Worm (Caenorhabditis elegans) whole organism, young adult: Measurements from ENCODE around the gene his-31.

Source experiments
- B0019.2 ChIP-seq: fragments of 200-800 bp; sonication (Bioruptor generic); conservative IDR thresholded peaks from 2 replicates; pipeline ENCODE4 v1.3.6; 2022; ENCODE audit warnings: missing genetic modification reagents, missing genetic modification characterization, missing compliant biosample characterization
- B0035.1 ChIP-seq: sonication (generic microtip); optimal IDR thresholded peaks from 2 replicates; lab custom pipeline; 2016; ENCODE audit warnings: missing genetic modification characterization, mild to moderate bottlenecking, missing compliant biosample characterization, missing genotype, missing genetic modification reagents
- B0261.1 ChIP-seq: sonication (generic microtip); optimal IDR thresholded peaks from 2 replicates; lab custom pipeline; 2016; ENCODE audit warnings: mild to moderate bottlenecking, missing genetic modification characterization, moderate library complexity, missing compliant biosample characterization
- F22D6.2 ChIP-seq: sonication (generic microtip); optimal IDR thresholded peaks from 2 replicates; lab custom pipeline; 2016; ENCODE audit warnings: mild to moderate bottlenecking, missing genetic modification characterization, missing compliant biosample characterization
- F23B12.7 ChIP-seq: sonication (generic microtip); optimal IDR thresholded peaks from 2 replicates; lab custom pipeline; 2017; ENCODE audit warnings: missing genetic modification characterization, mild to moderate bottlenecking, missing compliant biosample characterization, antibody characterized with exemption, moderate library complexity; ENCODE audit not compliant: insufficient read depth
- F33H1.4 ChIP-seq: fragments of 200-800 bp; sonication (Bioruptor generic); IDR thresholded peaks from 2 replicates; pipeline ENCODE4 v1.3.6; 2022; ENCODE audit warnings: missing genetic modification reagents, missing genetic modification characterization, missing compliant biosample characterization
- F39B2.1 ChIP-seq: fragments of 200-800 bp; sonication (Bioruptor generic); IDR thresholded peaks from 2 replicates; pipeline ENCODE4 v1.3.6; 2022; ENCODE audit warnings: missing genetic modification reagents, missing genetic modification characterization, missing compliant biosample characterization
- F55B11.4 ChIP-seq: sonication (generic microtip); optimal IDR thresholded peaks from 2 replicates; lab custom pipeline; 2016; ENCODE audit warnings: missing compliant biosample characterization, missing genetic modification characterization, borderline replicate concordance; ENCODE audit not compliant: insufficient read depth
- F57C9.4 ChIP-seq: sonication (generic microtip); optimal IDR thresholded peaks from 2 replicates; lab custom pipeline; 2017; ENCODE audit warnings: mild to moderate bottlenecking, missing genetic modification characterization, missing compliant biosample characterization
- K11D2.4 ChIP-seq: fragments of 200-800 bp; sonication (Bioruptor generic); IDR thresholded peaks from 2 replicates; pipeline ENCODE4 v1.3.6; 2022; ENCODE audit warnings: missing genetic modification reagents, missing genetic modification characterization, missing compliant biosample characterization
- K12H6.12 ChIP-seq: fragments of 200-800 bp; sonication (Bioruptor generic); optimal IDR thresholded peaks from 2 replicates; lab custom pipeline; 2018; ENCODE audit warnings: mild to moderate bottlenecking, missing genetic modification characterization, missing compliant biosample characterization
- T07F8.4 ChIP-seq: sonication (generic microtip); optimal IDR thresholded peaks from 2 replicates; lab custom pipeline; 2016; ENCODE audit warnings: mild to moderate bottlenecking, missing genetic modification characterization, moderate library complexity, missing compliant biosample characterization
- T26A5.8 ChIP-seq: sonication (generic microtip); optimal IDR thresholded peaks from 2 replicates; lab custom pipeline; 2016; ENCODE audit warnings: missing genetic modification characterization, missing compliant biosample characterization
- Y56A3A.18 ChIP-seq: fragments of 200-800 bp; sonication (Bioruptor generic); IDR thresholded peaks from 2 replicates; pipeline ENCODE4 v1.3.6; 2022; ENCODE audit warnings: missing genetic modification reagents, missing genetic modification characterization, missing compliant biosample characterization
- aptf-2 ChIP-seq: fragments of 200-800 bp; sonication (Bioruptor generic); conservative IDR thresholded peaks from 2 replicates; pipeline ENCODE4 v1.3.6; 2022; ENCODE audit warnings: missing genetic modification reagents, missing genetic modification characterization, missing compliant biosample characterization
- aptf-3 ChIP-seq: fragments of 200-800 bp; sonication (Bioruptor generic); IDR thresholded peaks from 2 replicates; pipeline ENCODE4 v1.3.6; 2022; ENCODE audit warnings: missing genetic modification characterization, missing compliant biosample characterization
- attf-3 ChIP-seq: fragments of 200-800 bp; sonication (Bioruptor generic); conservative IDR thresholded peaks from 2 replicates; pipeline ENCODE4 v1.3.6; 2022; ENCODE audit warnings: missing genetic modification reagents, missing genetic modification characterization, missing compliant biosample characterization
- attf-5 ChIP-seq: fragments of 200-800 bp; sonication (Bioruptor generic); optimal IDR thresholded peaks from 2 replicates; lab custom pipeline; 2018; ENCODE audit warnings: mild to moderate bottlenecking, missing genetic modification characterization, missing compliant biosample characterization
- cebp-2 ChIP-seq: fragments of 200-800 bp; sonication (Bioruptor generic); IDR thresholded peaks from 2 replicates; pipeline ENCODE4 v1.3.6; 2022; ENCODE audit warnings: missing genetic modification characterization, missing compliant biosample characterization
- ceh-100 ChIP-seq: fragments of 200-800 bp; sonication (Bioruptor generic); IDR thresholded peaks from 2 replicates; pipeline ENCODE4 v1.3.6; 2022; ENCODE audit warnings: missing genetic modification reagents, missing genetic modification characterization, missing compliant biosample characterization
- ceh-58 ChIP-seq: fragments of 200-800 bp; sonication (Bioruptor generic); IDR thresholded peaks from 2 replicates; pipeline ENCODE4 v1.3.6; 2022; ENCODE audit warnings: missing genetic modification characterization, missing compliant biosample characterization
- ceh-79 ChIP-seq: sonication (generic microtip); optimal IDR thresholded peaks from 2 replicates; lab custom pipeline; 2017; ENCODE audit warnings: mild to moderate bottlenecking, missing genetic modification characterization, missing compliant biosample characterization
- ceh-91 ChIP-seq: fragments of 200-800 bp; sonication (Bioruptor generic); IDR thresholded peaks from 2 replicates; pipeline ENCODE4 v1.3.6; 2022; ENCODE audit warnings: missing genetic modification reagents, missing genetic modification characterization, missing compliant biosample characterization
- dpl-1 ChIP-seq: fragments of 150-350 bp; optimal IDR thresholded peaks from 2 replicates; lab custom pipeline; 2014; ENCODE audit warnings: missing biosample characterization, missing genetic modification reagents, missing genetic modification characterization
- ekl-4 ChIP-seq: fragments of 200-800 bp; sonication (Bioruptor generic); IDR thresholded peaks from 2 replicates; pipeline ENCODE4 v1.3.6; 2022; ENCODE audit warnings: missing genetic modification reagents, missing genetic modification characterization, missing compliant biosample characterization
- fkh-3 ChIP-seq: sonication (generic microtip); optimal IDR thresholded peaks from 2 replicates; lab custom pipeline; 2016; ENCODE audit warnings: mild to moderate bottlenecking, missing genetic modification characterization, missing compliant biosample characterization
- him-1 ChIP-seq: sonication (generic microtip); optimal IDR thresholded peaks from 2 replicates; lab custom pipeline; 2016; ENCODE audit warnings: missing genotype, missing genetic modification reagents, missing genetic modification characterization, missing compliant biosample characterization
- hmg-1.2 ChIP-seq: fragments of 200-800 bp; sonication (Bioruptor generic); IDR thresholded peaks from 2 replicates; pipeline ENCODE4 v1.3.6; 2022; ENCODE audit warnings: missing genetic modification reagents, missing genetic modification characterization, missing compliant biosample characterization
- hrde-1 ChIP-seq: sonication (generic microtip); optimal IDR thresholded peaks from 2 replicates; lab custom pipeline; 2016; ENCODE audit warnings: missing genetic modification characterization, mild to moderate bottlenecking, missing compliant biosample characterization, moderate library complexity, missing genotype, missing genetic modification reagents, borderline replicate concordance
- lag-1 ChIP-seq: fragments of 200-800 bp; sonication (Bioruptor generic); IDR thresholded peaks from 2 replicates; pipeline ENCODE4 v1.3.6; 2022; ENCODE audit warnings: missing genetic modification reagents, missing genetic modification characterization, missing compliant biosample characterization
- lin-54 ChIP-seq: fragments of 200-800 bp; sonication (Bioruptor generic); optimal IDR thresholded peaks from 2 replicates; lab custom pipeline; 2018; ENCODE audit warnings: mild to moderate bottlenecking, missing genetic modification characterization, missing compliant biosample characterization
- madf-6 ChIP-seq: fragments of 200-800 bp; sonication (Bioruptor generic); IDR thresholded peaks from 2 replicates; pipeline ENCODE4 v1.3.6; 2022; ENCODE audit warnings: missing genetic modification reagents, missing genetic modification characterization, missing compliant biosample characterization
- madf-8 ChIP-seq: fragments of 200-800 bp; sonication (Bioruptor generic); conservative IDR thresholded peaks from 2 replicates; pipeline ENCODE4 v1.3.6; 2022; ENCODE audit warnings: missing genetic modification reagents, missing genetic modification characterization, missing compliant biosample characterization
- mes-4 ChIP-seq: sonication (generic microtip); optimal IDR thresholded peaks from 2 replicates; lab custom pipeline; 2016; ENCODE audit warnings: missing genotype, missing genetic modification characterization, missing compliant biosample characterization
- nhr-27 ChIP-seq: fragments of 200-800 bp; sonication (Bioruptor generic); optimal IDR thresholded peaks from 2 replicates; lab custom pipeline; 2018; ENCODE audit warnings: mild to moderate bottlenecking, missing genetic modification characterization, moderate library complexity, missing compliant biosample characterization
- pbrm-1 ChIP-seq: fragments of 200-800 bp; sonication (Bioruptor generic); IDR thresholded peaks from 2 replicates; pipeline ENCODE4 v1.3.6; 2022; ENCODE audit warnings: missing genetic modification reagents, missing genetic modification characterization, missing compliant biosample characterization
- pha-4 ChIP-seq: fragments of 150-350 bp; sonication (generic microtip); optimal IDR thresholded peaks from 2 replicates; lab custom pipeline; 2014; ENCODE audit warnings: missing biosample characterization, missing genetic modification reagents, missing genetic modification characterization
- rcor-1 ChIP-seq: fragments of 200-800 bp; sonication (Bioruptor generic); IDR thresholded peaks from 2 replicates; pipeline ENCODE4 v1.3.6; 2022; ENCODE audit warnings: missing genetic modification reagents, missing genetic modification characterization, missing compliant biosample characterization
- rec-8 ChIP-seq, 2 experiments: sonication (generic microtip); optimal IDR thresholded peaks; 2 replicates each; lab custom pipeline; 2016; ENCODE audit warnings: mild to moderate bottlenecking in 2 of 2, missing genetic modification characterization in 2 of 2, missing genetic modification reagents in 2 of 2, missing genotype in 2 of 2, missing biosample characterization in 1 of 2, missing compliant biosample characterization in 1 of 2, moderate library complexity in 1 of 2
- sdz-38 ChIP-seq: sonication (generic microtip); optimal IDR thresholded peaks from 2 replicates; lab custom pipeline; 2016; ENCODE audit warnings: missing genotype, missing genetic modification characterization, missing compliant biosample characterization
- sea-2 ChIP-seq: fragments of 200-800 bp; sonication (Bioruptor generic); IDR thresholded peaks from 2 replicates; pipeline ENCODE4 v1.3.6; 2022; ENCODE audit warnings: missing genetic modification characterization, missing compliant biosample characterization
- snpc-1.1 ChIP-seq: sonication (generic microtip); optimal IDR thresholded peaks from 2 replicates; lab custom pipeline; 2017; ENCODE audit warnings: missing genetic modification characterization, mild to moderate bottlenecking, missing compliant biosample characterization, antibody characterized with exemption, moderate library complexity, missing genotype, missing genetic modification reagents; ENCODE audit not compliant: insufficient read depth
- snpc-3.4 ChIP-seq: sonication (generic microtip); optimal IDR thresholded peaks from 2 replicates; lab custom pipeline; 2017; ENCODE audit warnings: missing genetic modification characterization, mild to moderate bottlenecking, missing compliant biosample characterization, antibody characterized with exemption, moderate library complexity, missing genotype, missing genetic modification reagents
- somi-1 ChIP-seq: fragments of 200-800 bp; sonication (Bioruptor generic); optimal IDR thresholded peaks from 2 replicates; lab custom pipeline; 2018; ENCODE audit warnings: mild to moderate bottlenecking, missing genetic modification characterization, missing compliant biosample characterization
- tbx-9 ChIP-seq: sonication (generic microtip); optimal IDR thresholded peaks from 2 replicates; lab custom pipeline; 2016; ENCODE audit warnings: borderline replicate concordance, missing genetic modification characterization, inconsistent platforms, missing compliant biosample characterization
- xnd-1 ChIP-seq: sonication (generic microtip); optimal IDR thresholded peaks from 2 replicates; lab custom pipeline; 2016; ENCODE audit warnings: missing genotype, missing genetic modification reagents, missing genetic modification characterization, missing compliant biosample characterization
- ztf-22 ChIP-seq: fragments of 200-800 bp; sonication (Bioruptor generic); optimal IDR thresholded peaks from 2 replicates; lab custom pipeline; 2018; ENCODE audit warnings: mild to moderate bottlenecking, missing genetic modification characterization, moderate library complexity, missing compliant biosample characterization
- ztf-6 ChIP-seq: fragments of 200-800 bp; sonication (Bioruptor generic); IDR thresholded peaks from 2 replicates; pipeline ENCODE4 v1.3.6; 2022; ENCODE audit warnings: missing genetic modification reagents, missing genetic modification characterization, missing compliant biosample characterization

Gene his-31

DNA sequence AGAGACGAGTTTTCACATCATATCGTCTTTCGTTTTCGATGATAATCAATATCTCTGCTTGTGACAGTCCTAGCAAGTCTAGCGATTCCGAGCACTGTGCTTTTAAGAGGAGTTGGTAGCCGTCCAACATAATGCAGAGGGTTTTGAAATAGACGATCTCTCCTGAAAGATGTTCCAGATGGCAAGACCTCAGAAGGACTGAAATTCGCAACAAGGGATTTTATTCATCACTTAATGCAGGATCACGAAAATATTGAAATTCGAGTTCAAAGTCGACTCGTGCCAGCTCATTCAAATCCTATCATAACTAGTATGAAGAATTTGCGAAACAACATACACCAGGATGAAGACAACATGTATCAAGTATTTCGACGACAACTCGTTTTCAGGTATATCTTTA, 43.7 kb upstream of the his-31 start, which contains the start of gene D2096.7 (continued):
- TF ChIP-seq aptf-2 (GFP tag; lab: Robert Waterston, UW) (no peak), attf-5 (peak; percentile 67), hrde-1 (tag; lab: Kevin White, UChicago) (peak; percentile 96), Y56A3A.18 (peak; percentile 95), hmg-1.2 (peak; percentile 54; the same call in 1 of the 2 replicates), aptf-3 (GFP tag; lab: Robert Waterston, UW) (peak; percentile 94), lin-54 (peak; percentile 74), cebp-2 (GFP tag; lab: Robert Waterston, UW) (peak; percentile 70; the same call in 1 of the 2 replicates), ceh-58 (GFP tag; lab: Robert Waterston, UW) (peak; percentile 96; the same call in 1 of the 2 replicates), F33H1.4 (GFP tag; lab: Robert Waterston, UW) (peak; percentile 59), dpl-1 (GFP tag; lab: Kevin White, UChicago) (no peak), lag-1 (GFP tag; lab: Robert Waterston, UW) (no peak), ekl-4 (peak; percentile 92), mes-4 (tag; lab: Kevin White, UChicago) (peak; percentile 29), ceh-91 (no peak), ceh-79 (tag; lab: Kevin White, UChicago) (peak; percentile 86), T07F8.4 (tag; lab: Kevin White, UChicago) (no peak), F55B11.4 (no peak), madf-6 (GFP tag; lab: Robert Waterston, UW) (peak; percentile 86), K12H6.12 (tag; lab: Kevin White, UChicago) (peak; percentile 46), K11D2.4 (0 out of 2 replicates have a peak, but pooled peaks have one; percentile 22), F22D6.2 (no peak), F57C9.4 (tag; lab: Kevin White, UChicago) (peak; percentile 72), F39B2.1 (GFP tag; lab: Robert Waterston, UW) (peak; percentile 66), F23B12.7 (tag; lab: Kevin White, UChicago) (no peak), fkh-3 (tag; lab: Kevin White, UChicago) (peak; percentile 77), madf-8 (GFP tag; lab: Robert Waterston, UW) (no peak; the same call in 1 of the 2 replicates), him-1 (tag; lab: Kevin White, UChicago) (peak; percentile 80), tbx-9 (peak; percentile 91), pha-4 (tag; lab: Kevin White, UChicago) (no peak), somi-1 (GFP tag; lab: Kevin White, UChicago) (no peak), nhr-27 (tag; lab: Kevin White, UChicago) (peak; percentile 85), B0035.1 (tag; lab: Kevin White, UChicago) (peak; percentile 52), B0261.1 (tag; lab: Kevin White, UChicago) (peak; percentile 35), rec-8 (tag; optimal IDR thresholded peaks at IDR 0.05; lab: Kevin White, UChicago) (no peak), xnd-1 (tag; lab: Kevin White, UChicago) (peak; percentile 61), snpc-3.4 (tag; lab: Kevin White, UChicago) (peak; percentile 2), ztf-6 (GFP tag; lab: Robert Waterston, UW) (no peak), rcor-1 (GFP tag; lab: Robert Waterston, UW) (peak; percentile 60), B0019.2 (GFP tag; lab: Robert Waterston, UW) (no peak), T26A5.8 (tag; lab: Kevin White, UChicago) (peak; percentile 93), sdz-38 (tag; lab: Kevin White, UChicago) (no peak), attf-3 (GFP tag; lab: Robert Waterston, UW) (no peak), ceh-100 (GFP tag; lab: Robert Waterston, UW) (peak; percentile 74), snpc-1.1 (tag; lab: Kevin White, UChicago) (peak; percentile 48), ztf-22 (GFP tag; lab: Kevin White, UChicago) (peak; percentile 10), pbrm-1 (GFP tag; lab: Robert Waterston, UW) (peak; percentile 87), sea-2 (GFP tag; lab: Robert Waterston, UW) (no peak)
